Fruit fly (Drosophila melanogaster): ENCODE results near the gene CG10576.

dm6 chr3L:5777114-5777513 is 11.6 kb upstream of the CG10576 start, which contains the start of gene vito:
- no peak for TF ChIP-seq psq (optimal IDR thresholded peaks at IDR 0.05)
- TF ChIP-seq insv (optimal IDR thresholded peaks at IDR 0.05), result no peak
- no peak for TF ChIP-seq Sin3A (optimal IDR thresholded peaks at IDR 0.05)
- TF ChIP-seq Myc (optimal IDR thresholded peaks at IDR 0.05), result no peak
- TF ChIP-seq h (optimal IDR thresholded peaks at IDR 0.05), result no peak
- TF ChIP-seq ttk (optimal IDR thresholded peaks at IDR 0.05), result no peak
